Worm (Caenorhabditis elegans) whole organism, midembryonic: ENCODE results near the gene T11B7.5.

Source experiments
- T22C8.4 ChIP-seq: fragments of 200-800 bp; sonication (Bioruptor generic); IDR thresholded peaks from 2 replicates; pipeline ENCODE4 v1.3.6; 2022; ENCODE audit warnings: missing genetic modification characterization, missing compliant biosample characterization
- cog-1 ChIP-seq: sonication (generic microtip); optimal IDR thresholded peaks from 2 replicates; lab custom pipeline; 2016; ENCODE audit warnings: missing genetic modification characterization, missing compliant biosample characterization
- flt-1 ChIP-seq: fragments of 200-800 bp; sonication (Bioruptor generic); IDR thresholded peaks from 2 replicates; pipeline ENCODE4 v1.3.6; 2022; ENCODE audit warnings: missing genetic modification characterization, missing compliant biosample characterization
- klf-2 ChIP-seq: fragments of 200-800 bp; sonication (Bioruptor generic); conservative IDR thresholded peaks from 2 replicates; pipeline ENCODE4 v1.3.6; 2022; ENCODE audit warnings: missing genetic modification reagents, missing genetic modification characterization, missing compliant biosample characterization
- med-1 ChIP-seq: sonication (generic microtip); optimal IDR thresholded peaks from 2 replicates; lab custom pipeline; 2017; ENCODE audit warnings: missing genetic modification characterization, mild to moderate bottlenecking, missing compliant biosample characterization, antibody characterized with exemption, missing genetic modification reagents; ENCODE audit not compliant: insufficient read depth
- ref-1 ChIP-seq: fragments of 200-800 bp; sonication (Bioruptor generic); conservative IDR thresholded peaks from 2 replicates; pipeline ENCODE4 v1.3.6; 2022; ENCODE audit warnings: missing genetic modification reagents, missing genetic modification characterization, missing compliant biosample characterization
- tab-1 ChIP-seq: fragments of 200-800 bp; sonication (Bioruptor generic); IDR thresholded peaks from 2 replicates; pipeline ENCODE4 v1.3.6; 2022; ENCODE audit warnings: missing genetic modification characterization, missing compliant biosample characterization
- ztf-23 ChIP-seq: fragments of 200-800 bp; sonication (Bioruptor generic); IDR thresholded peaks from 2 replicates; pipeline ENCODE4 v1.3.6; 2022; ENCODE audit warnings: missing genetic modification reagents, missing genetic modification characterization, missing compliant biosample characterization
- ztf-29 ChIP-seq: fragments of 200-800 bp; sonication (Bioruptor generic); IDR thresholded peaks from 2 replicates; pipeline ENCODE4 v1.3.6; 2022; ENCODE audit warnings: missing genetic modification reagents, missing genetic modification characterization, missing compliant biosample characterization

The T11B7.5 gene

ce11 chrIV:8855963-8856362 is at the start of gene T11B7.5:
T11B7.5 (minus strand) TSS chrIV:8856063.
- TF ChIP-seq ref-1 (GFP tag; lab: Robert Waterston, UW) (no peak), ztf-23 (GFP tag; lab: Robert Waterston, UW) (no peak), T22C8.4 (GFP tag; lab: Robert Waterston, UW) (no peak), ztf-29 (GFP tag; lab: Robert Waterston, UW) (no peak)

ce11 chrIV:8901346-8901745 is 45.5 kb upstream of the T11B7.5 start, which contains the start of gene C27B7.5:
C27B7.5 (plus strand) TSS chrIV:8901646.
- TF ChIP-seq med-1: no peak
- no peak for TF ChIP-seq ztf-23 (GFP tag; lab: Robert Waterston, UW)
- no peak for TF ChIP-seq flt-1 (GFP tag; lab: Robert Waterston, UW)
- TF ChIP-seq ztf-29 (GFP tag; lab: Robert Waterston, UW): no peak
- no peak for TF ChIP-seq tab-1 (GFP tag; lab: Robert Waterston, UW)
- TF ChIP-seq klf-2 (GFP tag; lab: Robert Waterston, UW): no peak

DNA sequence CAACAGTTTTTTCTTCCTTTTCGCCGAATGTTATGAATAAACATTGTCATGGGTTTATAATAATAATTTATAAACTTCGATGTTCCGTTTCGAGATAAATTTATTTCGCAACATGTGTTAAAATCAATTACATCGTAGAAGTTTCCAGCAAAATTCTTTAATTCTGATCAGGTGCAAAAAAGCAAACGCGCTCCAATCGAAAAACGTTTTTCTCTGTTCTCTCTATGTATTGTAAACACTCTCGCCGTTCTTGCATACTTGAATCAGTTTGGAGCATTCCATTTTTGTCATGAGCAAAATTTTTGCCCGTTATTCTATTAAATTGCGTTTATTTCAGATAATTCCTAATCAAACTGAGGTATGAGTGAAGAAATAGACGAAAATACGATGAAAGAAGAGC is 37.9 kb upstream of the T11B7.5 start, which contains the start of gene rad-54.L2:
Gene rad-54.L2 (plus strand): TSS at position 332 of the 400 bp plus-strand sequence.
- TF ChIP-seq flt-1 (GFP tag; lab: Robert Waterston, UW) (no peak), cog-1 (no peak)

DNA sequence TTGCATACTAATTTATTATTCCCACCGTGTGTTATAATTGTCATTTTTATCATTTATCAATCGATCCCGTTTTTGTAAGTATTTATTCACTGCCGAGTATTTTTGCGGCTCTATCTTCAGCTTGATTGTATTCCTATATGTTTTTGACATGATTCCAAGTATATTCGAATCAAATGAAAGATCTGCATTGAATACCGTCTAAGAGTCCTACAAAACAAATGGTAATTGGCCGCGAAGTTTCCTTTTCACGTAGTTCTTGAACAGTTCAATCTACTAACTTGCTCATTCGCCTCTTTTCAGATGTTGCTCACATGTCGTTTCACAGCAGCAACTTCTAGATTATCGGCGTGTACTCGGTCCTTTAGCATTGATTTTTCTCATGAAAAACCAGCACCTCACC is 36.7 kb upstream of the T11B7.5 start, which contains the start of gene C27B7.2:
Gene C27B7.2 (plus strand): TSS at position 301 of the 400 bp plus-strand sequence.
- TF ChIP-seq med-1: no peak
- no peak for TF ChIP-seq ref-1 (GFP tag; lab: Robert Waterston, UW)

DNA sequence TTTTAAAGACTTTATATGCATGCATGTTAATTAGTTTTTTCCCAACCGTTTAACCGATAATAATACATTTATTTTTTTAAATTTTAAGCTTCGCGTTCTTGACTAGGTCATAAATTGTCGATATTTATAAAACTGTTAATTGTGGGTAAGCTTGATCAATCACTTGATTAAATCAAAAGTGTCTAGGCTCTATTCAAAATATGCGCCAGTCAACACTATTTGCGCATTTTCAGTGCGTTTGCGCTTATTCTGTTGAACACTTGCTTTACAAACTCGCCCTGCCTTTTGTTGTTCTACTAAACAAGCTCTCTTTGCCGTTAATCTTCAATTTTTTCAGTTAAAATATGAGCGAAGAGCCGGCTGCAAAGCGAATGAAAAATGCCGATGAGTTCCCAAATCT is 35.3 kb upstream of the T11B7.5 start, which contains the start of gene spr-2:
Gene spr-2 (plus strand): TSS at position 332 of the 400 bp plus-strand sequence.
- TF ChIP-seq T22C8.4 (GFP tag; lab: Robert Waterston, UW) (no peak), ztf-29 (GFP tag; lab: Robert Waterston, UW) (peak; percentile 36; the same call in 1 of the 2 replicates)

- TF ChIP-seq cog-1 (no peak), ref-1 (GFP tag; lab: Robert Waterston, UW) (no peak), ztf-23 (GFP tag; lab: Robert Waterston, UW) (no peak), T22C8.4 (GFP tag; lab: Robert Waterston, UW) (no peak), klf-2 (GFP tag; lab: Robert Waterston, UW) (no peak), ztf-29 (GFP tag; lab: Robert Waterston, UW) (no peak), tab-1 (GFP tag; lab: Robert Waterston, UW) (no peak), med-1 (no peak), flt-1 (GFP tag; lab: Robert Waterston, UW) (no peak)
These were observed 32.7 kb upstream of the T11B7.5 start, which contains the start of gene oma-1 for ce11 chrIV:8888525-8889026. oma-1 (plus strand) TSS chrIV:8888976.

DNA sequence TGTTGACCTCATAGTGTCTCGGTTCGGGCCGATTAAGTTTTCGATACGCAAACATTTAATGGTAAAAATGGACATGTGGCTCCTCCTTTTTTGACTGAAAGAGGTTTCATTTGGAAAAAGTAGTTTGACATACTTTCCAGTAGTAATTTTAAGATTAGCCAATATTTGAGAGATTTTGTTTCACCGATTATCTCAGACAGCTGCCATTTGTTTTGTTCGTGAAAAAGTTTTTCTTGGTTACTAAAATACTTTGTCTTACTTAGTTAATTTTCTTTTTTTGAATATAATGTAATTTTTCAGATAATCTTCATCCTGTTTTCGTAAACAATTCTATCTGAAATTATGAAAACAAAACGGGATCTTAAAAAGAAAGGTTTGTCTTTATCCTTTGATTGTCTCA is 30.4 kb upstream of the T11B7.5 start, which contains the start of gene C09G9.5:
Gene C09G9.5 (plus strand): TSS at position 301 of the 400 bp plus-strand sequence.
- TF ChIP-seq cog-1 (no peak), klf-2 (GFP tag; lab: Robert Waterston, UW) (no peak), flt-1 (GFP tag; lab: Robert Waterston, UW) (no peak), tab-1 (GFP tag; lab: Robert Waterston, UW) (no peak), ref-1 (GFP tag; lab: Robert Waterston, UW) (no peak), T22C8.4 (GFP tag; lab: Robert Waterston, UW) (no peak), ztf-29 (GFP tag; lab: Robert Waterston, UW) (no peak), ztf-23 (GFP tag; lab: Robert Waterston, UW) (no peak), med-1 (no peak)

DNA sequence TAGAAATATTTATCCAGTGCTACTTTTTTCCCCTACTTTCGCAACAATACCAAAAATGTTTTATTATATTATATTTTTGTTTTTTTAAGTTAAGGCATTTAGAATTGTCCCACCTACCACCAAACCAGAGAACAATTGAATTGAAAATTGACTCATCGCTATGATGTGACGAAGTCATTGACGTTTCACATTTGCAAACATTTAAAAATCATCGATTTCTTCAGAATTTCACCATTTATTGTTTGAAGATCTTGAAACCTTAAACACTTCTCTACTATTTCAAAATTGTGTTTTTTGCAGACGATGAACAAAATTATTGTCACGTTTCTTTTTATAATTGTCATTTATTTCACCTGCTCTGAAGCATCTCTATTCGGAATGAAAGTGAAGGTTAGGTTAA is 25.3 kb upstream of the T11B7.5 start, which contains the start of gene C09G9.8:
Gene C09G9.8 (plus strand): TSS at position 301 of the 400 bp plus-strand sequence.
- TF ChIP-seq flt-1 (GFP tag; lab: Robert Waterston, UW): no peak
- TF ChIP-seq med-1: no peak
- no peak for TF ChIP-seq T22C8.4 (GFP tag; lab: Robert Waterston, UW)
- TF ChIP-seq ztf-23 (GFP tag; lab: Robert Waterston, UW): no peak
- TF ChIP-seq tab-1 (GFP tag; lab: Robert Waterston, UW): no peak

ce11 chrIV:8879810-8880209 is 23.9 kb upstream of the T11B7.5 start, which contains the start of gene npax-4:
npax-4 (minus strand) TSS chrIV:8879910.
- TF ChIP-seq ref-1 (GFP tag; lab: Robert Waterston, UW): no peak
- TF ChIP-seq ztf-29 (GFP tag; lab: Robert Waterston, UW): no peak
- TF ChIP-seq ztf-23 (GFP tag; lab: Robert Waterston, UW): no peak
- no peak for TF ChIP-seq med-1
- no peak for TF ChIP-seq tab-1 (GFP tag; lab: Robert Waterston, UW)
- no peak for TF ChIP-seq flt-1 (GFP tag; lab: Robert Waterston, UW)
- no peak for TF ChIP-seq cog-1
- TF ChIP-seq klf-2 (GFP tag; lab: Robert Waterston, UW): no peak
- TF ChIP-seq T22C8.4 (GFP tag; lab: Robert Waterston, UW): no peak

DNA sequence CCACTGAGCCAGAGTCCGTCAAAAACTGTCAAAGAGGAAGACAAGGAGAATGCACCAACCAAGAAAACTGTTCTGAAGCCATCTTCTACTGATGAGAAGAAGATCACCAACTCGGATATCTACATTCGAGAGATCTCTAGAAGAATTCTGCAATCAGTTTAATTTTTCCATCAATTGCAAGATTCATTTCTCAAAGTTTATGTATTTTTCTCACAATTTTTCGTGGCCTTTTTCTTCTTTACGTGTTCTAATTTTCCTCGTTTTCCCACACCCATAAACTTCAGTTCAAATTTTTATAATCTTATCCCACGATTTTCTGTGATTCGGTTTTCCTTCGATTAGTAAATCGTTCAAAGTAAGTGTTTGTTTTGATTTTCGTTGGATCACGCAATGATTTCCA is 18.0 kb upstream of the T11B7.5 start, which contains the start of gene hdl-2:
Gene hdl-2 (plus strand): TSS at position 301 of the 400 bp plus-strand sequence.
- TF ChIP-seq tab-1 (GFP tag; lab: Robert Waterston, UW): no peak
- no peak for TF ChIP-seq klf-2 (GFP tag; lab: Robert Waterston, UW)
- TF ChIP-seq ztf-29 (GFP tag; lab: Robert Waterston, UW): no peak
- TF ChIP-seq T22C8.4 (GFP tag; lab: Robert Waterston, UW): no peak
- no peak for TF ChIP-seq ztf-23 (GFP tag; lab: Robert Waterston, UW)
- no peak for TF ChIP-seq ref-1 (GFP tag; lab: Robert Waterston, UW)
- TF ChIP-seq cog-1: no peak
- no peak for TF ChIP-seq med-1
- no peak for TF ChIP-seq flt-1 (GFP tag; lab: Robert Waterston, UW)
